Fruit fly (Drosophila melanogaster): ENCODE measurements around the gene Smg6.
A peak's percentile ranks its signal among the peaks of the same experiment; 100 is the strongest.

Gene Smg6

dm6 chr3R:25074558-25074964, 41.3 kb upstream of the Smg6 start, which contains the start of the genes shams and CG11920 (continued):
- TF ChIP-seq CG7556 (GFP tag; optimal IDR thresholded peaks at IDR 0.05) (no peak), CG17186 (GFP tag; optimal IDR thresholded peaks at IDR 0.05) (peak; percentile 14), Max (GFP tag; optimal IDR thresholded peaks at IDR 0.05) (peak; percentile 68), exex (tag; optimal IDR thresholded peaks at IDR 0.05) (no peak), Hmx (GFP tag; optimal IDR thresholded peaks at IDR 0.05) (no peak), CG34422 (GFP tag; IDR thresholded peaks at IDR 0.05) (peak; percentile 37; the same call in 1 of the 3 replicates), CG17568 (GFP tag; optimal IDR thresholded peaks at IDR 0.05) (peak; percentile 31), Stat92E (GFP tag; optimal IDR thresholded peaks at IDR 0.05) (peak in 1 of 3 experiments; percentile 9), CG16813 (GFP tag; IDR thresholded peaks at IDR 0.05; ENCODE audit: partially characterized antibody) (peak; percentile 58; the same call in 2 of the 3 replicates), dmrt11E (tag; optimal IDR thresholded peaks at IDR 0.05) (peak; percentile 3), CoRest (tag; optimal IDR thresholded peaks at IDR 0.05) (no peak), hkb (optimal IDR thresholded peaks at IDR 0.05) (no peak), hkb (GFP tag; IDR thresholded peaks at IDR 0.05) (no peak), CG8290 (GFP tag; optimal IDR thresholded peaks at IDR 0.05) (peak; percentile 20), CG8290 (tag; optimal IDR thresholded peaks at IDR 0.05) (peak in 1 of 2 experiments; percentile 16), Chrac-16 (GFP tag; optimal IDR thresholded peaks at IDR 0.05) (peak; percentile 1), CG14860 (GFP tag; IDR thresholded peaks at IDR 0.05; ENCODE audit: partially characterized antibody) (peak; percentile 45; the same call in 1 of the 3 replicates), sug (tag; optimal IDR thresholded peaks at IDR 0.05) (no peak), gem (tag; optimal IDR thresholded peaks at IDR 0.05) (peak; percentile 57), CG6689 (GFP tag; IDR thresholded peaks at IDR 0.05) (no peak), CG12155 (GFP tag; optimal IDR thresholded peaks at IDR 0.05) (peak; percentile 26), E2f2 (GFP tag; IDR thresholded peaks at IDR 0.05) (peak; percentile 45; the same call in 1 of the 2 replicates), twi (tag; optimal IDR thresholded peaks at IDR 0.05) (peak; percentile 45), insv (GFP tag; optimal IDR thresholded peaks at IDR 0.05) (no peak), CG1603 (tag; optimal IDR thresholded peaks at IDR 0.05) (peak; percentile 98), sisA (GFP tag; IDR thresholded peaks at IDR 0.05) (no peak), chif (GFP tag; optimal IDR thresholded peaks at IDR 0.05) (no peak), Ets97D (GFP tag; optimal IDR thresholded peaks at IDR 0.05) (peak; percentile 9), mld (GFP tag; IDR thresholded peaks at IDR 0.05; ENCODE audit: partially characterized antibody) (no peak), CG5180 (GFP tag; optimal IDR thresholded peaks at IDR 0.05) (no peak), CG10979 (tag; optimal IDR thresholded peaks at IDR 0.05) (peak; percentile 13), PHDP (tag; optimal IDR thresholded peaks at IDR 0.05) (peak; percentile 3), CG11723 (GFP tag; optimal IDR thresholded peaks at IDR 0.05) (peak; percentile 26), ewg (GFP tag; optimal IDR thresholded peaks at IDR 0.05) (no peak), Nf-YC (tag; optimal IDR thresholded peaks at IDR 0.05) (peak; percentile 42), oc (tag; optimal IDR thresholded peaks at IDR 0.05) (no peak), corto (GFP tag; optimal IDR thresholded peaks at IDR 0.05) (no peak), tio (GFP tag; optimal IDR thresholded peaks at IDR 0.05) (no peak), cg (GFP tag; optimal IDR thresholded peaks at IDR 0.05) (peak; percentile 16), Ptx1 (GFP tag; IDR thresholded peaks at IDR 0.05) (no peak), Opbp (GFP tag; IDR thresholded peaks at IDR 0.05; ENCODE audit: partially characterized antibody) (peak; percentile 47; the same call in 1 of the 3 replicates), CG12219 (GFP tag; optimal IDR thresholded peaks at IDR 0.05) (no peak), CG2712 (tag; optimal IDR thresholded peaks at IDR 0.05) (peak; percentile 58), CG34224 (GFP tag; IDR thresholded peaks at IDR 0.05; ENCODE audit: partially characterized antibody) (peak; percentile 73; the same call in 1 of the 3 replicates), CG1024 (GFP tag; IDR thresholded peaks at IDR 0.05) (no peak), pfk (GFP tag; optimal IDR thresholded peaks at IDR 0.05) (peak; percentile 94), CG30403 (GFP tag; optimal IDR thresholded peaks at IDR 0.05) (peak; percentile 29), CG12659 (GFP tag; optimal IDR thresholded peaks at IDR 0.05) (peak; percentile 54), Hand (GFP tag; optimal IDR thresholded peaks at IDR 0.05) (no peak), Taf1 (GFP tag; IDR thresholded peaks at IDR 0.05) (no peak)

All from whole organism, embryonic.